Worm (Caenorhabditis elegans) whole organism, L2 larva: ENCODE data around the gene F19H6.5.

Source experiments
- C34F6.9 ChIP-seq: fragments of 150-350 bp; optimal IDR thresholded peaks from 2 replicates; lab custom pipeline; 2014; ENCODE audit warnings: missing biosample characterization, missing genetic modification characterization
- F13H6.1 ChIP-seq: sonication (generic microtip); optimal IDR thresholded peaks from 2 replicates; lab custom pipeline; 2016; ENCODE audit warnings: missing genetic modification characterization, missing compliant biosample characterization
- R02D3.7 ChIP-seq: fragments of 150-350 bp; optimal IDR thresholded peaks from 2 replicates; lab custom pipeline; 2014; ENCODE audit warnings: missing biosample characterization, missing genetic modification characterization
- Y55F3AM.14 ChIP-seq: fragments of 200-800 bp; sonication (Bioruptor generic); optimal IDR thresholded peaks from 2 replicates; lab custom pipeline; 2018; ENCODE audit warnings: mild to moderate bottlenecking, missing genetic modification characterization, missing compliant biosample characterization
- ZK546.5 ChIP-seq: sonication (generic microtip); optimal IDR thresholded peaks from 2 replicates; lab custom pipeline; 2017; ENCODE audit warnings: missing biosample characterization, missing genetic modification characterization
- alr-1 ChIP-seq: fragments of 150-350 bp; optimal IDR thresholded peaks from 2 replicates; lab custom pipeline; 2014; ENCODE audit warnings: missing biosample characterization, missing genetic modification characterization
- aly-2 ChIP-seq: fragments of 150-350 bp; optimal IDR thresholded peaks from 2 replicates; lab custom pipeline; 2014; ENCODE audit warnings: missing biosample characterization, missing genetic modification characterization
- ama-1 ChIP-seq: fragments of 150-350 bp; optimal IDR thresholded peaks from 2 replicates; lab custom pipeline; 2018; ENCODE audit warnings: inconsistent platforms
- blmp-1 ChIP-seq: sonication (generic microtip); optimal IDR thresholded peaks from 2 replicates; lab custom pipeline; 2017; ENCODE audit warnings: missing genetic modification characterization, mild to moderate bottlenecking, missing compliant biosample characterization, antibody characterized with exemption, moderate library complexity; ENCODE audit not compliant: insufficient read depth
- ceh-16 ChIP-seq: fragments of 150-350 bp; optimal IDR thresholded peaks from 2 replicates; lab custom pipeline; 2014; ENCODE audit warnings: missing biosample characterization, missing genetic modification characterization
- ceh-82 ChIP-seq: fragments of 150-350 bp; optimal IDR thresholded peaks from 2 replicates; lab custom pipeline; 2014; ENCODE audit warnings: missing biosample characterization, missing genetic modification characterization
- crh-2 ChIP-seq: sonication (generic microtip); optimal IDR thresholded peaks from 2 replicates; lab custom pipeline; 2017; ENCODE audit warnings: missing biosample characterization, missing genetic modification characterization
- dmd-4 ChIP-seq: sonication (generic microtip); optimal IDR thresholded peaks from 2 replicates; lab custom pipeline; 2017; ENCODE audit warnings: missing biosample characterization, missing genetic modification characterization
- egl-27 ChIP-seq: sonication (generic microtip); optimal IDR thresholded peaks from 3 replicates; lab custom pipeline; 2017; ENCODE audit warnings: missing biosample characterization, missing genetic modification reagents, missing genetic modification characterization
- elt-1 ChIP-seq: fragments of 150-350 bp; optimal IDR thresholded peaks from 2 replicates; lab custom pipeline; 2014; ENCODE audit warnings: missing biosample characterization, missing genetic modification characterization
- elt-3 ChIP-seq: sonication (generic microtip); optimal IDR thresholded peaks from 2 replicates; lab custom pipeline; 2017; ENCODE audit warnings: missing biosample characterization, missing genetic modification characterization
- fos-1 ChIP-seq: fragments of 150-350 bp; optimal IDR thresholded peaks from 2 replicates; lab custom pipeline; 2014; ENCODE audit warnings: missing biosample characterization, missing genetic modification characterization
- gmeb-1 ChIP-seq: fragments of 150-350 bp; optimal IDR thresholded peaks from 2 replicates; lab custom pipeline; 2014; ENCODE audit warnings: missing biosample characterization, missing genetic modification characterization
- lin-11 ChIP-seq: fragments of 150-350 bp; sonication (generic microtip); optimal IDR thresholded peaks from 2 replicates; lab custom pipeline; 2014; ENCODE audit warnings: missing biosample characterization, missing genetic modification characterization, inconsistent platforms, mixed read lengths
- lin-13 ChIP-seq: fragments of 150-350 bp; optimal IDR thresholded peaks from 2 replicates; lab custom pipeline; 2014; ENCODE audit warnings: missing biosample characterization, missing genetic modification reagents, missing genetic modification characterization
- lin-39 ChIP-seq: fragments of 150-350 bp; optimal IDR thresholded peaks from 2 replicates; lab custom pipeline; 2014; ENCODE audit warnings: missing biosample characterization, missing genetic modification reagents, missing genetic modification characterization
- lsy-2 ChIP-seq, 2 experiments: fragments of 150-350 bp in 1 of 2; sonication (generic microtip) in 1 of 2; optimal IDR thresholded peaks; 2 replicates each; lab custom pipeline; 2014 to 2017; ENCODE audit warnings: missing biosample characterization in 2 of 2, missing genetic modification characterization in 2 of 2
- mab-5 ChIP-seq: fragments of 150-350 bp; optimal IDR thresholded peaks from 2 replicates; lab custom pipeline; 2014; ENCODE audit warnings: missing biosample characterization, missing genetic modification characterization
- mbf-1 ChIP-seq: sonication (generic microtip); optimal IDR thresholded peaks from 2 replicates; lab custom pipeline; 2017; ENCODE audit warnings: missing biosample characterization, missing genetic modification characterization
- mdl-1 ChIP-seq, 2 experiments: fragments of 150-350 bp in 1 of 2; sonication (generic microtip) in 1 of 2; optimal IDR thresholded peaks; 2 replicates each; lab custom pipeline; 2017; ENCODE audit warnings: missing biosample characterization in 2 of 2, missing genetic modification characterization in 2 of 2
- nhr-10 ChIP-seq: sonication (generic microtip); optimal IDR thresholded peaks from 2 replicates; lab custom pipeline; 2017; ENCODE audit warnings: missing biosample characterization, missing genetic modification characterization
- nhr-11 ChIP-seq: fragments of 150-350 bp; optimal IDR thresholded peaks from 2 replicates; lab custom pipeline; 2014; ENCODE audit warnings: missing biosample characterization, missing genetic modification characterization
- nhr-12 ChIP-seq: fragments of 150-350 bp; optimal IDR thresholded peaks from 2 replicates; lab custom pipeline; 2014; ENCODE audit warnings: missing biosample characterization, missing genetic modification characterization
- nhr-129 ChIP-seq: fragments of 150-350 bp; optimal IDR thresholded peaks from 2 replicates; lab custom pipeline; 2014; ENCODE audit warnings: missing biosample characterization, missing genetic modification characterization
- nhr-21 ChIP-seq: fragments of 150-350 bp; optimal IDR thresholded peaks from 2 replicates; lab custom pipeline; 2014; ENCODE audit warnings: missing biosample characterization, missing genetic modification characterization
- nhr-23 ChIP-seq: fragments of 150-350 bp; optimal IDR thresholded peaks from 2 replicates; lab custom pipeline; 2014; ENCODE audit warnings: missing biosample characterization, missing genetic modification reagents, missing genetic modification characterization
- nhr-237 ChIP-seq: fragments of 150-350 bp; optimal IDR thresholded peaks from 2 replicates; lab custom pipeline; 2014; ENCODE audit warnings: missing biosample characterization, missing genetic modification characterization
- nhr-25 ChIP-seq: fragments of 150-350 bp; sonication (generic microtip); optimal IDR thresholded peaks from 3 replicates; lab custom pipeline; 2014; ENCODE audit warnings: missing biosample characterization, missing genetic modification characterization
- nhr-6 ChIP-seq: fragments of 150-350 bp; optimal IDR thresholded peaks from 2 replicates; lab custom pipeline; 2014; ENCODE audit warnings: missing biosample characterization, missing genetic modification characterization
- nhr-77 ChIP-seq: fragments of 150-350 bp; optimal IDR thresholded peaks from 2 replicates; lab custom pipeline; 2014; ENCODE audit warnings: missing biosample characterization, missing genetic modification characterization
- peb-1 ChIP-seq: fragments of 150-350 bp; optimal IDR thresholded peaks from 2 replicates; lab custom pipeline; 2014; ENCODE audit warnings: missing biosample characterization, missing genetic modification characterization
- sem-4 ChIP-seq: fragments of 150-350 bp; optimal IDR thresholded peaks from 2 replicates; lab custom pipeline; 2014; ENCODE audit warnings: missing biosample characterization, missing genetic modification reagents, missing genetic modification characterization
- skn-1 ChIP-seq: sonication (generic microtip); optimal IDR thresholded peaks from 2 replicates; lab custom pipeline; 2017; ENCODE audit warnings: missing biosample characterization, missing genetic modification characterization
- sma-3 ChIP-seq: sonication (generic microtip); optimal IDR thresholded peaks from 2 replicates; lab custom pipeline; 2016; ENCODE audit warnings: missing genetic modification reagents, missing genetic modification characterization, missing compliant biosample characterization
- sma-9 ChIP-seq, 2 experiments: fragments of 150-350 bp in 1 of 2; sonication (generic microtip) in 1 of 2; optimal IDR thresholded peaks; 2 replicates each; lab custom pipeline; 2014 to 2016; ENCODE audit warnings: missing genetic modification characterization in 2 of 2, mild to moderate bottlenecking in 1 of 2, missing biosample characterization in 1 of 2, missing compliant biosample characterization in 1 of 2, missing genetic modification reagents in 1 of 2, moderate library complexity in 1 of 2
- snpc-4 ChIP-seq: fragments of 150-350 bp; optimal IDR thresholded peaks from 2 replicates; lab custom pipeline; 2014; ENCODE audit warnings: missing biosample characterization, missing genetic modification characterization
- unc-39 ChIP-seq: fragments of 150-350 bp; optimal IDR thresholded peaks from 2 replicates; lab custom pipeline; 2014; ENCODE audit warnings: missing biosample characterization, missing genetic modification characterization
- unc-55 ChIP-seq: fragments of 150-350 bp; sonication (generic microtip); optimal IDR thresholded peaks from 3 replicates; lab custom pipeline; 2014; ENCODE audit warnings: missing biosample characterization, missing genetic modification reagents, missing genetic modification characterization
- unc-62 ChIP-seq: fragments of 150-350 bp; optimal IDR thresholded peaks from 2 replicates; lab custom pipeline; 2014; ENCODE audit warnings: missing biosample characterization, missing genetic modification reagents, missing genetic modification characterization
- zag-1 ChIP-seq: fragments of 150-350 bp; optimal IDR thresholded peaks from 2 replicates; lab custom pipeline; 2014; ENCODE audit warnings: missing biosample characterization, missing genetic modification characterization
- ztf-1 ChIP-seq: fragments of 200-800 bp; sonication (Bioruptor generic); conservative IDR thresholded peaks from 2 replicates; pipeline ENCODE4 v1.3.6; 2022; ENCODE audit warnings: missing genetic modification characterization, missing compliant biosample characterization
- ztf-11 ChIP-seq: sonication (generic microtip); optimal IDR thresholded peaks from 2 replicates; lab custom pipeline; 2017; ENCODE audit warnings: missing biosample characterization, missing genetic modification characterization
- ztf-4 ChIP-seq: fragments of 150-350 bp; optimal IDR thresholded peaks from 2 replicates; lab custom pipeline; 2014; ENCODE audit warnings: missing biosample characterization, missing genetic modification characterization

Gene F19H6.5

DNA sequence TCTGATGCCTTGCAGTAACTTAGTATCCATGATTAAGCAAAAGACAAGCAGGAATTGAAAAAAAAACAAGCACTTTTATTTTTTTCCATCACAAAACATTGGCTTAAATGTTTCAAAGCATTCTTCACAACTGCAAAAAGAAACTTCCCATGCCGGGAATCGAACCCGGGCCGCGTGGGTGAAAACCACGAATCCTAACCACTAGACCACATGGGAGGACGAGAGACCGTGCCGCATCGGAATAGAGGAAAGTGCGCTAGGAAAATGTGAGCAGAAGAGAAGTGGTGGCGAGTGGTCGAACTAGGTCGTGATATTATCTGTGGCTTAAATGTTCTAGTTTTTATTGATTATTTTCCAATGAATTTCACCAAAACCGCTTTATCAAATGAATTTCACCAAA is 2.8 kb upstream of the F19H6.5 start:
- TF ChIP-seq aly-2, result no peak
- no peak for TF ChIP-seq nhr-21 (tag; lab: Kevin White, UChicago)
- peak; percentile 76 for TF ChIP-seq nhr-129
- TF ChIP-seq unc-55 (GFP tag; lab: Kevin White, UChicago), result peak; percentile 56
- TF ChIP-seq lin-13 (GFP tag; lab: Kevin White, UChicago), result no peak
- TF ChIP-seq unc-62 (GFP tag; lab: Kevin White, UChicago), result no peak
- TF ChIP-seq egl-27, result no peak
- TF ChIP-seq nhr-77, result no peak
- no peak for TF ChIP-seq snpc-4 (tag; lab: Kevin White, UChicago)
- peak in 1 of 2 experiments; percentile 41 for TF ChIP-seq mdl-1 (tag; optimal IDR thresholded peaks at IDR 0.05; lab: Kevin White, UChicago)
- peak; percentile 51 for TF ChIP-seq sma-9 (GFP tag; optimal IDR thresholded peaks at IDR 0.05; lab: Kevin White, UChicago)
- TF ChIP-seq sma-9 (tag; optimal IDR thresholded peaks at IDR 0.05; lab: Kevin White, UChicago), result no peak
- TF ChIP-seq mbf-1 (tag; lab: Kevin White, UChicago), result no peak
- no peak for TF ChIP-seq mab-5 (tag; lab: Kevin White, UChicago)
- TF ChIP-seq unc-39 (tag; lab: Kevin White, UChicago), result no peak
- TF ChIP-seq crh-2 (tag; lab: Kevin White, UChicago), result peak; percentile 49
- TF ChIP-seq peb-1 (tag; lab: Kevin White, UChicago), result no peak
- no peak for TF ChIP-seq skn-1
- no peak for TF ChIP-seq ztf-11
- no peak for TF ChIP-seq ZK546.5 (tag; lab: Kevin White, UChicago)
- TF ChIP-seq nhr-12 (tag; lab: Kevin White, UChicago), result no peak
- peak; percentile 35 for TF ChIP-seq zag-1
- no peak for TF ChIP-seq ztf-1
- TF ChIP-seq ama-1 (lab: Kevin White, UChicago), result no peak
- no peak for TF ChIP-seq nhr-6 (tag; lab: Kevin White, UChicago)
- no peak for TF ChIP-seq sem-4 (tag; lab: Kevin White, UChicago)
- no peak for TF ChIP-seq ceh-16 (tag; lab: Kevin White, UChicago)
- no peak for TF ChIP-seq dmd-4 (tag; lab: Kevin White, UChicago)
- TF ChIP-seq blmp-1, result no peak
- no peak for TF ChIP-seq Y55F3AM.14 (GFP tag; lab: Kevin White, UChicago)
- no peak for TF ChIP-seq sma-3
- TF ChIP-seq nhr-23 (tag; lab: Kevin White, UChicago), result no peak
- TF ChIP-seq nhr-25 (tag; lab: Kevin White, UChicago), result no peak
- TF ChIP-seq nhr-11 (tag; lab: Kevin White, UChicago), result no peak
- no peak for TF ChIP-seq ceh-82 (tag; lab: Kevin White, UChicago)
- TF ChIP-seq C34F6.9 (tag; lab: Kevin White, UChicago), result peak; percentile 36
- TF ChIP-seq R02D3.7 (tag; lab: Kevin White, UChicago), result no peak
- no peak for TF ChIP-seq gmeb-1 (tag; lab: Kevin White, UChicago)
- peak; percentile 24 for TF ChIP-seq fos-1
- no peak for TF ChIP-seq lin-39 (tag; lab: Kevin White, UChicago)
- no peak for TF ChIP-seq lsy-2 (tag; optimal IDR thresholded peaks at IDR 0.05; lab: Kevin White, UChicago)
- no peak for TF ChIP-seq alr-1 (tag; lab: Kevin White, UChicago)
- no peak for TF ChIP-seq ztf-4 (tag; lab: Kevin White, UChicago)
- no peak for TF ChIP-seq elt-3 (tag; lab: Kevin White, UChicago)
- TF ChIP-seq elt-1 (tag; lab: Kevin White, UChicago), result no peak
- no peak for TF ChIP-seq nhr-237
- no peak for TF ChIP-seq lin-11 (tag; lab: Kevin White, UChicago)
- TF ChIP-seq F13H6.1, result peak; percentile 9
- TF ChIP-seq nhr-10 (tag; lab: Kevin White, UChicago), result no peak
